Worm (Caenorhabditis elegans) whole organism, late embryonic: ENCODE results near the gene C14A4.12.
A peak's percentile ranks its signal among the peaks of the same experiment; 100 is the strongest.

Experiments used
- Y22D7AL.16 ChIP-seq: sonication (generic microtip); optimal IDR thresholded peaks from 2 replicates; lab custom pipeline; 2016; ENCODE audit warnings: missing genetic modification characterization, missing compliant biosample characterization
- ahr-1 ChIP-seq: sonication (generic microtip); optimal IDR thresholded peaks from 2 replicates; lab custom pipeline; 2016; ENCODE audit warnings: missing genetic modification characterization, missing compliant biosample characterization
- ama-1 ChIP-seq: fragments of 150-350 bp; optimal IDR thresholded peaks from 2 replicates; lab custom pipeline; 2014
- ceh-14 ChIP-seq: sonication (generic microtip); optimal IDR thresholded peaks from 2 replicates; lab custom pipeline; 2016; ENCODE audit warnings: missing genotype, missing genetic modification characterization, missing compliant biosample characterization
- ceh-18 ChIP-seq: sonication (generic microtip); optimal IDR thresholded peaks from 2 replicates; lab custom pipeline; 2016; ENCODE audit warnings: missing genetic modification characterization, missing compliant biosample characterization
- ceh-2 ChIP-seq: sonication (generic microtip); optimal IDR thresholded peaks from 2 replicates; lab custom pipeline; 2016; ENCODE audit warnings: missing genotype, missing genetic modification characterization, missing compliant biosample characterization
- ceh-24 ChIP-seq: sonication (generic microtip); optimal IDR thresholded peaks from 2 replicates; lab custom pipeline; 2016; ENCODE audit warnings: mild to moderate bottlenecking, missing genetic modification characterization, missing compliant biosample characterization
- ceh-30 ChIP-seq: fragments of 150-350 bp; optimal IDR thresholded peaks from 2 replicates; lab custom pipeline; 2014; ENCODE audit warnings: missing biosample characterization, missing genetic modification characterization
- ceh-34 ChIP-seq: sonication (generic microtip); optimal IDR thresholded peaks from 2 replicates; lab custom pipeline; 2016; ENCODE audit warnings: mild to moderate bottlenecking, missing genetic modification characterization, missing compliant biosample characterization
- ceh-6 ChIP-seq: fragments of 200-800 bp; sonication (Bioruptor generic); optimal IDR thresholded peaks from 2 replicates; lab custom pipeline; 2018; ENCODE audit warnings: mild to moderate bottlenecking, missing genetic modification characterization, missing compliant biosample characterization
- che-1 ChIP-seq: sonication (generic microtip); optimal IDR thresholded peaks from 2 replicates; lab custom pipeline; 2016; ENCODE audit warnings: mild to moderate bottlenecking, missing genetic modification characterization, missing compliant biosample characterization
- dmd-4 ChIP-seq: sonication (generic microtip); optimal IDR thresholded peaks from 2 replicates; lab custom pipeline; 2016; ENCODE audit warnings: borderline replicate concordance, missing genetic modification characterization, missing compliant biosample characterization
- dve-1 ChIP-seq: sonication (generic microtip); optimal IDR thresholded peaks from 2 replicates; lab custom pipeline; 2017; ENCODE audit warnings: antibody characterized with exemption, mild to moderate bottlenecking, missing genetic modification characterization, missing compliant biosample characterization
- fax-1 ChIP-seq: sonication (generic microtip); optimal IDR thresholded peaks from 2 replicates; lab custom pipeline; 2016; ENCODE audit warnings: missing genotype, missing genetic modification characterization, missing compliant biosample characterization
- fkh-10 ChIP-seq: fragments of 150-350 bp; optimal IDR thresholded peaks from 2 replicates; lab custom pipeline; 2014; ENCODE audit warnings: missing biosample characterization, missing genetic modification reagents, missing genetic modification characterization
- fkh-6 ChIP-seq: sonication (generic microtip); optimal IDR thresholded peaks from 2 replicates; lab custom pipeline; 2016; ENCODE audit warnings: missing genetic modification characterization, missing compliant biosample characterization
- gmeb-2 ChIP-seq: sonication (generic microtip); optimal IDR thresholded peaks from 2 replicates; lab custom pipeline; 2016; ENCODE audit warnings: missing genetic modification characterization, inconsistent platforms, missing compliant biosample characterization
- hlh-13 ChIP-seq: fragments of 200-800 bp; sonication (Bioruptor generic); optimal IDR thresholded peaks from 2 replicates; lab custom pipeline; 2018; ENCODE audit warnings: mild to moderate bottlenecking, missing genetic modification characterization, missing compliant biosample characterization
- hlh-15 ChIP-seq: sonication (generic microtip); optimal IDR thresholded peaks from 2 replicates; lab custom pipeline; 2016; ENCODE audit warnings: missing genetic modification characterization, missing compliant biosample characterization
- madf-2 ChIP-seq: sonication (generic microtip); optimal IDR thresholded peaks from 2 replicates; lab custom pipeline; 2017; ENCODE audit warnings: missing genetic modification characterization, missing compliant biosample characterization
- mec-3 ChIP-seq: sonication (generic microtip); optimal IDR thresholded peaks from 2 replicates; lab custom pipeline; 2016; ENCODE audit warnings: borderline replicate concordance, missing genetic modification characterization, missing compliant biosample characterization
- nfya-1 ChIP-seq: sonication (generic microtip); optimal IDR thresholded peaks from 2 replicates; lab custom pipeline; 2017; ENCODE audit warnings: missing genetic modification characterization, mild to moderate bottlenecking, missing compliant biosample characterization, antibody characterized with exemption, moderate library complexity
- nhr-11 ChIP-seq: fragments of 150-350 bp; optimal IDR thresholded peaks from 2 replicates; lab custom pipeline; 2014; ENCODE audit warnings: missing biosample characterization, missing genetic modification characterization
- npax-4 ChIP-seq: sonication (generic microtip); optimal IDR thresholded peaks from 2 replicates; lab custom pipeline; 2016; ENCODE audit warnings: missing genetic modification characterization, missing compliant biosample characterization
- pax-1 ChIP-seq: fragments of 150-350 bp; optimal IDR thresholded peaks from 2 replicates; lab custom pipeline; 2014; ENCODE audit warnings: missing biosample characterization, missing genetic modification characterization
- pha-2 ChIP-seq: sonication (generic microtip); optimal IDR thresholded peaks from 2 replicates; lab custom pipeline; 2017; ENCODE audit warnings: mild to moderate bottlenecking, missing genetic modification characterization, missing compliant biosample characterization
- pha-4 ChIP-seq: fragments of 150-350 bp; optimal IDR thresholded peaks from 2 replicates; lab custom pipeline; 2018; ENCODE audit warnings: missing biosample characterization, missing genetic modification reagents, missing genetic modification characterization
- pqm-1 ChIP-seq: sonication (generic microtip); optimal IDR thresholded peaks from 2 replicates; lab custom pipeline; 2016; ENCODE audit warnings: missing genetic modification characterization, missing compliant biosample characterization
- ref-2 ChIP-seq: sonication (generic microtip); optimal IDR thresholded peaks from 2 replicates; lab custom pipeline; 2016; ENCODE audit warnings: missing genetic modification characterization, missing compliant biosample characterization
- rnt-1 ChIP-seq: sonication (generic microtip); optimal IDR thresholded peaks from 2 replicates; lab custom pipeline; 2016; ENCODE audit warnings: missing genetic modification characterization, missing compliant biosample characterization
- sox-2 ChIP-seq: fragments of 200-800 bp; sonication (Bioruptor generic); IDR thresholded peaks from 2 replicates; pipeline ENCODE4 v1.3.6; 2022; ENCODE audit warnings: missing genetic modification reagents, missing genetic modification characterization, missing compliant biosample characterization
- unc-42 ChIP-seq: sonication (generic microtip); optimal IDR thresholded peaks from 2 replicates; lab custom pipeline; 2016; ENCODE audit warnings: missing genotype, missing genetic modification characterization, missing compliant biosample characterization
- unc-55 ChIP-seq: sonication (generic microtip); optimal IDR thresholded peaks from 2 replicates; lab custom pipeline; 2017; ENCODE audit warnings: missing biosample characterization, missing genetic modification reagents, missing genetic modification characterization
- unc-86 ChIP-seq: sonication (generic microtip); optimal IDR thresholded peaks from 2 replicates; lab custom pipeline; 2016; ENCODE audit warnings: missing genetic modification characterization, missing compliant biosample characterization
- ztf-16 ChIP-seq: sonication (generic microtip); optimal IDR thresholded peaks from 2 replicates; lab custom pipeline; 2017; ENCODE audit warnings: missing genetic modification characterization, missing compliant biosample characterization

C14A4.12 gene

DNA sequence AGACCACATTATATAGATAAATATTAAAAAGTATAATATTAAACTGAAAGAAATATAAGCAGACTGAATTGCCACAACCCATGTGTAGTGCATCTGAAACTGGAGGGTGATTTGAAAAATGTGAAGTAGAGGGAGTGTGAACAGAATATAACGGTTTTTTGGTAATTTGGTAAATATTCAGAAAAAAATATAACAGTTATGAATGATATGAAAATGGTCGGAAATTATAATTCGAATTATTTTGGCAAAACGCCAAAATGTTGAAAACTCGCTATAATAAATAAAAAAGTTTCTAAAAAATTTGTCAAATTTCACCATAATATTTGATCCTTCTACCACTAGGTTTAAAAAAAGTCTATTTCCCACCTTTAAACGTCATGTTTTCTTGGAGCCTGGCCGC is 10.7 kb upstream of the C14A4.12 start, which contains the start of gene srv-2:
srv-2 (minus strand) TSS at position 101 of the 400 bp plus-strand sequence.
- TF ChIP-seq rnt-1 (tag; lab: Kevin White, UChicago) (no peak), ref-2 (tag; lab: Kevin White, UChicago) (no peak), ceh-6 (no peak), unc-55 (GFP tag; lab: Kevin White, UChicago) (no peak), fkh-6 (no peak), ceh-30 (tag; lab: Kevin White, UChicago) (no peak), ama-1 (lab: Kevin White, UChicago) (no peak), fax-1 (tag; lab: Kevin White, UChicago) (no peak), gmeb-2 (tag; lab: Kevin White, UChicago) (no peak), sox-2 (no peak), pha-4 (tag; lab: Kevin White, UChicago) (no peak), pax-1 (tag; lab: Kevin White, UChicago) (no peak), unc-86 (tag; lab: Kevin White, UChicago) (no peak), Y22D7AL.16 (tag; lab: Kevin White, UChicago) (no peak)

DNA sequence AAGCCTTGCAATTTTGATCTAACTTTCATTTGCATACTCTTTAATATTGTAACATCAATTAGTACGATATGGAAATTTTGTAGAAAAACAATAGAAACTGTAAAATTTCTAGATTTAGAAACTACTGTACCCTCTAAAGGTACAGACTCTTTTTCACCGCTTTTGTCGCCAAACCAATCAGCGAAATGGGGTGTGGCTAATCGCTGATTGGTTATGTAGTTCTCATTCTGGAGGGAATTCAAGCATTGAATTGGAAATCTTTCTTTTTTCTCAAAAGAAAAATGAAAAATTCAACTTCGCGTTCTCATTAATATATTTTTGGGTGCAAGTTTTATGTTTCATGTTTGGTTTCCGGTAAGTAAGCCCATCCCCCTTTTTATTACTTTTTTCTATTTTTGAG is 9.3 kb upstream of the C14A4.12 start:
- TF ChIP-seq ceh-30 (tag; lab: Kevin White, UChicago) (no peak), nfya-1 (tag; lab: Kevin White, UChicago) (peak; percentile 63)

DNA sequence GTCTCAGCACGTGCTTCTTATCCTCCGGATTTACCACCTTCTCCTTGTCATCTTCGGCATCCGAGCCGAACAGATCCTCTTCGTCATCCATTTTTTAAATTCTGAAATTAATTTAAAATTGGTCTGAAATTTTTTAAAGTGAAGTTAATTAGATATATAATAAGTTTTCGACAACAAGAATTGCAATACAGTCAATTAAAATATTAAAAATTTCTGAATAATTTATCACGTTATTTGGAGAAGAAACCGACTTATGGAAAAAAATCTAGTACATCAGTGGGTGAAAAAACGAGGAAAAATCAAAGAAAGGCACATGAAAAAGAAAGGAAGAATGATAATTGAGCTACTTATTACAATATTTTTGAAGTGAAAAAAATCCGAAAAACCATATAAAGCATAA is 7.3 kb upstream of the C14A4.12 start, which contains the start of gene taf-13:
taf-13 (minus strand) TSS at position 101 of the 400 bp plus-strand sequence.
- TF ChIP-seq pha-2 (tag; lab: Kevin White, UChicago) (no peak), fax-1 (tag; lab: Kevin White, UChicago) (no peak), ceh-14 (tag; lab: Kevin White, UChicago) (no peak), hlh-15 (no peak), ztf-16 (tag; lab: Kevin White, UChicago) (no peak), ceh-34 (tag; lab: Kevin White, UChicago) (no peak), ceh-30 (tag; lab: Kevin White, UChicago) (no peak), rnt-1 (tag; lab: Kevin White, UChicago) (no peak), hlh-13 (GFP tag; lab: Kevin White, UChicago) (no peak), mec-3 (tag; lab: Kevin White, UChicago) (no peak), pqm-1 (tag; lab: Kevin White, UChicago) (no peak), unc-42 (tag; lab: Kevin White, UChicago) (no peak)

DNA sequence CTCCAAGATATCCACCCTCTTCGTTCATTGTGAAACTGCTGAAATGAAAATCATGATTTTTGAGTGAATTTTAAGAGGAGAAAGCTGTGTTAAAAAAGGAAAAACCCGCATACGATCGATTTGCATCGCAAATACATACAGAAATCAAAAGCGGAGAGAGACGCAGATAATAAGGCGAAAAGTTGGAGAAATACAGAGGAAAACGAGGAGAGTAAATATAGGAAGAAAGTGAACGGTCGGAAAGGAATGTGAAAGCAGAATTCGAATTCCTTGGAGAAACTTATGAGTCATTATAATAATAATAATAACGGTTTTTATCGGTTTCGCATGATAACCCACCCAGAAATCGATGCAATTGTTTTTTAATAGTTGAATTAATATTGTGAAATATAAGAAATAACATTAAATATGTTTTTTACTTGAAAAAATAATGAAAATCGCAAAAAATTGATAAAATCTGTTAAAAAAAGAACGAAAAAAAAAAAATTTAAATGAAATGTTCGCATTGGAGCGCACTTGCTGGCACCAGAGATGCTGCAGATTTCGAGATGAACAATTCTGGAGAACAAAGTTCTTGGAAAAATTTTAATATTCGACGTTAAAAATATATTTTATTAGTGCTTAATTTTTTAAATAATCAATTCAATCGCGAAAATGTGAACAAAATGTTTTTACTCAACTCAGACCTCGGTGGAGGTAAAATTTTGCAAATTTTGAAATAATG is 5.4 kb upstream of the C14A4.12 start, which contains the start of gene ccm-3:
ccm-3 (minus strand) TSS at position 38 of the 724 bp plus-strand sequence.
- TF ChIP-seq nfya-1 (tag; lab: Kevin White, UChicago) (peak; percentile 21), ceh-14 (tag; lab: Kevin White, UChicago) (no peak)

DNA sequence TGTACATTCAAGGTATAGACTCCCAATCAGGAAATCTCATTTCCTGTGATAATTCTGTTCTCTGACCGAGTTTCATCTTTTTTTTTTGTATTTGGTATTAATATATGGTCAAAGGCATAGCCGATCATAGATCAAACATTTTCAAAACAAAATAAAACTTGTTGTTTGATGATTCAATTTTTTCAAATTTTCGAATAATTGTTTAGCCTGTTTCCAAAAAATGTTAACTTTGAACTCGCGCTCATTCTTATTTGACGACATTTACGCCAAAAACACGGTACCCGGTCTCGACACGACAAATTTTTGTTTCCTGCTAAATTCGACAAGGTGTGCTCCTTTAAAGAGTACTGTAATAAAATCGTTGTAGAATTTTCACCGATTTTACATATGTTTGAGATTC is 4.0 kb upstream of the C14A4.12 start:
- no peak for TF ChIP-seq ceh-24 (tag; lab: Kevin White, UChicago)
- no peak for TF ChIP-seq dmd-4 (tag; lab: Kevin White, UChicago)
- TF ChIP-seq, all 69 proteins: peak for 0

DNA sequence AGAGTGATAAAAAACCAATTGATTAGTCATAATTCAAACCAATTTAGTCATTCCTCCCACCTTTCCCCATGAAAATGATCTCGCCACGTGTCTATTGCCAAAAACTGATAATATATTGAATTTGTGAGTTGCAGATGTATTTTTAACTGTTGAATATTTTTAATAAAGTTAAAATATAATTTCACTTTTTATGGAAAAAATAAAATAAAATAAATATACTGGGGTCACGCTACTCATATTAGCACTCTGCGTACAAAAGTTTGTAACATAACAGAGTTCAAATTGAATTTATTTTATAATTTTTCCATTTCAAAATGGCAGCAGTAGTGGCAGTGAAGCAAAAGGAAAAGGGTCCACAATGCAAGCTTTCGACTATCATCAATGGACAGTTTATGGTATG is 5.3 kb downstream of the C14A4.12 start, which contains the start of gene C14A4.13:
C14A4.13 (plus strand) TSS at position 301 of the 400 bp plus-strand sequence.
- TF ChIP-seq npax-4 (tag; lab: Kevin White, UChicago) (no peak), ceh-18 (tag; lab: Kevin White, UChicago) (no peak), Y22D7AL.16 (tag; lab: Kevin White, UChicago) (no peak), madf-2 (tag; lab: Kevin White, UChicago) (no peak), unc-42 (tag; lab: Kevin White, UChicago) (no peak), che-1 (tag; lab: Kevin White, UChicago) (no peak), unc-55 (GFP tag; lab: Kevin White, UChicago) (no peak), fkh-10 (GFP tag; lab: Kevin White, UChicago) (no peak), dve-1 (tag; lab: Kevin White, UChicago) (no peak), ceh-34 (tag; lab: Kevin White, UChicago) (no peak), nhr-11 (tag; lab: Kevin White, UChicago) (no peak), ceh-2 (tag; lab: Kevin White, UChicago) (no peak), sox-2 (no peak), ztf-16 (tag; lab: Kevin White, UChicago) (no peak), ahr-1 (no peak), ceh-6 (no peak)
